Fruit fly (Drosophila melanogaster): Measurements from ENCODE around the gene tzn.

tzn gene

dm6 chr3L:20792693-20793092, 5.8 kb upstream of the tzn start, which contains the start of gene Six4 (continued):
- 0 out of 2 replicates have a peak, but pooled peaks have one; percentile 44 for TF ChIP-seq Nf-YA (GFP tag; IDR thresholded peaks at IDR 0.05)
- TF ChIP-seq CG13424 (tag; optimal IDR thresholded peaks at IDR 0.05), result no peak
- peak; percentile 41; the same call in 1 of the 2 replicates for TF ChIP-seq CG17328 (GFP tag; IDR thresholded peaks at IDR 0.05)
- TF ChIP-seq tll (GFP tag; optimal IDR thresholded peaks at IDR 0.05), result peak in 1 of 2 experiments; percentile 2
- no peak for TF ChIP-seq CkIIα-i1 (GFP tag; IDR thresholded peaks at IDR 0.05)
- TF ChIP-seq CG7271 (tag; optimal IDR thresholded peaks at IDR 0.05), result peak; percentile 72
- peak; percentile 15 for TF ChIP-seq CG12219 (GFP tag; optimal IDR thresholded peaks at IDR 0.05)
- peak; percentile 7 for TF ChIP-seq CG4328 (GFP tag; optimal IDR thresholded peaks at IDR 0.05)
- TF ChIP-seq Six4 (GFP tag; optimal IDR thresholded peaks at IDR 0.05), result peak; percentile 29
- peak; percentile 54 for TF ChIP-seq sqz (GFP tag; optimal IDR thresholded peaks at IDR 0.05)
- TF ChIP-seq Med (GFP tag), result peak; percentile 34
- peak; percentile 12 for TF ChIP-seq CG10267 (tag; optimal IDR thresholded peaks at IDR 0.05)
- no peak for TF ChIP-seq sima (GFP tag; optimal IDR thresholded peaks at IDR 0.05)
- TF ChIP-seq ab (GFP tag; optimal IDR thresholded peaks at IDR 0.05), result no peak
- TF ChIP-seq fru (optimal IDR thresholded peaks at IDR 0.05), result no peak
- TF ChIP-seq chm (GFP tag; IDR thresholded peaks at IDR 0.05), result peak; percentile 62
- TF ChIP-seq ci (GFP tag; IDR thresholded peaks at IDR 0.05), result peak; percentile 59; the same call in 2 of the 3 replicates
- TF ChIP-seq trem (tag; optimal IDR thresholded peaks at IDR 0.05), result peak; percentile 18
- TF ChIP-seq zen (tag; optimal IDR thresholded peaks at IDR 0.05), result peak; percentile 28
- no peak for TF ChIP-seq CG10543 (GFP tag; optimal IDR thresholded peaks at IDR 0.05)
- TF ChIP-seq kni (GFP tag; optimal IDR thresholded peaks at IDR 0.05), result peak; percentile 54
- peak; percentile 54 for TF ChIP-seq Kr (GFP tag; optimal IDR thresholded peaks at IDR 0.05)
- TF ChIP-seq Jarid2 (GFP tag; optimal IDR thresholded peaks at IDR 0.05), result peak; percentile 74
- peak; percentile 82 for TF ChIP-seq nerfin-1 (tag; optimal IDR thresholded peaks at IDR 0.05)
- TF ChIP-seq CG10431 (GFP tag; optimal IDR thresholded peaks at IDR 0.05), result peak; percentile 35
- TF ChIP-seq Ets97D (GFP tag; optimal IDR thresholded peaks at IDR 0.05), result peak; percentile 83
- TF ChIP-seq CG3065 (GFP tag; optimal IDR thresholded peaks at IDR 0.05), result peak; percentile 97
- peak; percentile 26 for TF ChIP-seq pros (GFP tag; optimal IDR thresholded peaks at IDR 0.05)
- TF ChIP-seq lilli (GFP tag; optimal IDR thresholded peaks at IDR 0.05), result no peak
- TF ChIP-seq fd64A (GFP tag; optimal IDR thresholded peaks at IDR 0.05), result peak; percentile 43
- peak; percentile 89 for TF ChIP-seq seq (GFP tag; IDR thresholded peaks at IDR 0.05)
- no peak for TF ChIP-seq jigr1 (GFP tag; IDR thresholded peaks at IDR 0.05)
- TF ChIP-seq wek (GFP tag; optimal IDR thresholded peaks at IDR 0.05), result peak; percentile 53
- peak; percentile 32 for TF ChIP-seq MTF-1 (GFP tag; optimal IDR thresholded peaks at IDR 0.05; ENCODE audit: borderline replicate concordance)
- TF ChIP-seq tio (GFP tag; optimal IDR thresholded peaks at IDR 0.05), result no peak
- no peak for TF ChIP-seq prd (optimal IDR thresholded peaks at IDR 0.05)
- TF ChIP-seq prd (GFP tag; IDR thresholded peaks at IDR 0.05), result 0 out of 3 replicates have a peak, but pooled peaks have one; percentile 28
- TF ChIP-seq dmrt11E (tag; optimal IDR thresholded peaks at IDR 0.05), result peak; percentile 20
- TF ChIP-seq phol (tag; optimal IDR thresholded peaks at IDR 0.05), result peak; percentile 56
- no peak for TF ChIP-seq stwl (tag; optimal IDR thresholded peaks at IDR 0.05)
- peak; percentile 24 for TF ChIP-seq gcm (GFP tag; optimal IDR thresholded peaks at IDR 0.05)
- TF ChIP-seq pfk (GFP tag; optimal IDR thresholded peaks at IDR 0.05), result peak; percentile 99
- 0 out of 2 replicates have a peak, but pooled peaks have one; percentile 44 for TF ChIP-seq sim (GFP tag; IDR thresholded peaks at IDR 0.05)
- TF ChIP-seq CG34376 (GFP tag; optimal IDR thresholded peaks at IDR 0.05), result no peak
- no peak for TF ChIP-seq pnt (GFP tag; optimal IDR thresholded peaks at IDR 0.05)
- 0 out of 3 replicates have a peak, but pooled peaks have one; percentile 34 for TF ChIP-seq Mrtf (GFP tag; IDR thresholded peaks at IDR 0.05)
- peak; percentile 41 for TF ChIP-seq Ets65A (GFP tag)
- no peak for TF ChIP-seq CTCF (GFP tag; optimal IDR thresholded peaks at IDR 0.05)
- no peak for TF ChIP-seq CG13287 (GFP tag; IDR thresholded peaks at IDR 0.05; ENCODE audit: partially characterized antibody)
- TF ChIP-seq twi (tag; optimal IDR thresholded peaks at IDR 0.05), result peak; percentile 18
- peak; percentile 28 for TF ChIP-seq CG8290 (GFP tag; optimal IDR thresholded peaks at IDR 0.05)
- peak in 1 of 2 experiments; percentile 92 for TF ChIP-seq CG8290 (tag; optimal IDR thresholded peaks at IDR 0.05)
